Worm (Caenorhabditis elegans) whole organism, L2 larva: Measurements from ENCODE around the gene T25E12.14.

Source experiments
- C34F6.9 ChIP-seq: fragments of 150-350 bp; optimal IDR thresholded peaks from 2 replicates; lab custom pipeline; 2014; ENCODE audit warnings: missing biosample characterization, missing genetic modification characterization
- F13H6.1 ChIP-seq: sonication (generic microtip); optimal IDR thresholded peaks from 2 replicates; lab custom pipeline; 2016; ENCODE audit warnings: missing genetic modification characterization, missing compliant biosample characterization
- aly-2 ChIP-seq: fragments of 150-350 bp; optimal IDR thresholded peaks from 2 replicates; lab custom pipeline; 2014; ENCODE audit warnings: missing biosample characterization, missing genetic modification characterization
- ama-1 ChIP-seq: fragments of 150-350 bp; optimal IDR thresholded peaks from 2 replicates; lab custom pipeline; 2018; ENCODE audit warnings: inconsistent platforms
- ceh-16 ChIP-seq: fragments of 150-350 bp; optimal IDR thresholded peaks from 2 replicates; lab custom pipeline; 2014; ENCODE audit warnings: missing biosample characterization, missing genetic modification characterization
- ceh-82 ChIP-seq: fragments of 150-350 bp; optimal IDR thresholded peaks from 2 replicates; lab custom pipeline; 2014; ENCODE audit warnings: missing biosample characterization, missing genetic modification characterization
- egl-27 ChIP-seq: sonication (generic microtip); optimal IDR thresholded peaks from 3 replicates; lab custom pipeline; 2017; ENCODE audit warnings: missing biosample characterization, missing genetic modification reagents, missing genetic modification characterization
- lin-39 ChIP-seq: fragments of 150-350 bp; optimal IDR thresholded peaks from 2 replicates; lab custom pipeline; 2014; ENCODE audit warnings: missing biosample characterization, missing genetic modification reagents, missing genetic modification characterization
- nhr-12 ChIP-seq: fragments of 150-350 bp; optimal IDR thresholded peaks from 2 replicates; lab custom pipeline; 2014; ENCODE audit warnings: missing biosample characterization, missing genetic modification characterization
- nhr-237 ChIP-seq: fragments of 150-350 bp; optimal IDR thresholded peaks from 2 replicates; lab custom pipeline; 2014; ENCODE audit warnings: missing biosample characterization, missing genetic modification characterization
- nhr-25 ChIP-seq: fragments of 150-350 bp; sonication (generic microtip); optimal IDR thresholded peaks from 3 replicates; lab custom pipeline; 2014; ENCODE audit warnings: missing biosample characterization, missing genetic modification characterization
- nhr-6 ChIP-seq: fragments of 150-350 bp; optimal IDR thresholded peaks from 2 replicates; lab custom pipeline; 2014; ENCODE audit warnings: missing biosample characterization, missing genetic modification characterization
- snpc-4 ChIP-seq: fragments of 150-350 bp; optimal IDR thresholded peaks from 2 replicates; lab custom pipeline; 2014; ENCODE audit warnings: missing biosample characterization, missing genetic modification characterization
- unc-39 ChIP-seq: fragments of 150-350 bp; optimal IDR thresholded peaks from 2 replicates; lab custom pipeline; 2014; ENCODE audit warnings: missing biosample characterization, missing genetic modification characterization

- TF ChIP-seq nhr-12 (no peak), ama-1 (lab: Kevin White, UChicago) (no peak), F13H6.1 (tag; lab: Kevin White, UChicago) (no peak), nhr-237 (tag; lab: Kevin White, UChicago) (no peak), snpc-4 (tag; lab: Kevin White, UChicago) (no peak), ceh-82 (tag; lab: Kevin White, UChicago) (no peak), egl-27 (tag; lab: Kevin White, UChicago) (no peak), nhr-25 (tag; lab: Kevin White, UChicago) (no peak), lin-39 (tag; lab: Kevin White, UChicago) (no peak), unc-39 (tag; lab: Kevin White, UChicago) (no peak), ceh-16 (no peak), C34F6.9 (tag; lab: Kevin White, UChicago) (no peak), nhr-6 (tag; lab: Kevin White, UChicago) (no peak), aly-2 (tag; lab: Kevin White, UChicago) (no peak)
These were observed 1.4 kb downstream of the T25E12.14 start, which contains the start of gene fbxa-127 for ce11 chrV:16728431-16728830.
